Worm (Caenorhabditis elegans): ENCODE measurements around the gene T28D9.16.

Gene T28D9.16

DNA sequence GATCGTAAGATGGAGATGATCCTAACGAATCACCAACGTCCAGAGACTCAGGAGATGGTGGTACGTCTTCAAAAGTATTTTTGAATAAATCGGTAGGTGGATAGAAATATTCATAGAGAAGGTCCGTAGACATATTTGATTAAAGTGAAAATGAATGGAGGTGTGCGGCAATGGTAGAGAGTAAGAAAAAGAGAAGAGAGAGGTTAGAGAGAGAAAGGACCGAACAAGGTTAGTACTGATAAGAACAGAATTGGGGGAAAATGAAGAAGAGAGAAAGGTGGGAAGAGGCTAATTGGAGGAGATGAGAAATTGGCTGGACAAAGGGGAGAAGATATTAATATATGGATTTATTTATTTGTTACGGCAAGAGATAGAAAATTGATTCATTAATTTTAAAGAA, 25.8 kb upstream of the T28D9.16 start, which contains the start of gene nhr-22:
TSS of gene nhr-22 (minus strand) at position 137 of the 400 bp plus-strand sequence.
- TF ChIP-seq mdl-1 (tag; optimal IDR thresholded peaks at IDR 0.05): no peak
- TF ChIP-seq ets-5 (GFP tag; IDR thresholded peaks at IDR 0.05): no peak
- peak; percentile 29 for TF ChIP-seq lin-14 (GFP tag; optimal IDR thresholded peaks at IDR 0.05)
- no peak for TF ChIP-seq pag-3 (tag; optimal IDR thresholded peaks at IDR 0.05; ENCODE audit: borderline replicate concordance, insufficient read depth)
- no peak for TF ChIP-seq nhr-237 (tag; optimal IDR thresholded peaks at IDR 0.05)
- no peak for TF ChIP-seq dpl-1 (GFP tag; optimal IDR thresholded peaks at IDR 0.05)
- no peak for TF ChIP-seq mab-9 (GFP tag; IDR thresholded peaks at IDR 0.05)
- no peak for TF ChIP-seq jun-1 (tag; optimal IDR thresholded peaks at IDR 0.05)
- TF ChIP-seq sup-37 (GFP tag; optimal IDR thresholded peaks at IDR 0.05): no peak
- TF ChIP-seq nhr-85 (tag): peak; percentile 16
- no peak for TF ChIP-seq alr-1 (tag; optimal IDR thresholded peaks at IDR 0.05; ENCODE audit: borderline replicate concordance)
- no peak for TF ChIP-seq hpl-2 (GFP tag; optimal IDR thresholded peaks at IDR 0.05)
- TF ChIP-seq blmp-1 (tag; optimal IDR thresholded peaks at IDR 0.05): peak; percentile 78
- peak in 1 of 6 experiments; percentile 12 for TF ChIP-seq elt-3 (tag; optimal IDR thresholded peaks at IDR 0.05)

DNA sequence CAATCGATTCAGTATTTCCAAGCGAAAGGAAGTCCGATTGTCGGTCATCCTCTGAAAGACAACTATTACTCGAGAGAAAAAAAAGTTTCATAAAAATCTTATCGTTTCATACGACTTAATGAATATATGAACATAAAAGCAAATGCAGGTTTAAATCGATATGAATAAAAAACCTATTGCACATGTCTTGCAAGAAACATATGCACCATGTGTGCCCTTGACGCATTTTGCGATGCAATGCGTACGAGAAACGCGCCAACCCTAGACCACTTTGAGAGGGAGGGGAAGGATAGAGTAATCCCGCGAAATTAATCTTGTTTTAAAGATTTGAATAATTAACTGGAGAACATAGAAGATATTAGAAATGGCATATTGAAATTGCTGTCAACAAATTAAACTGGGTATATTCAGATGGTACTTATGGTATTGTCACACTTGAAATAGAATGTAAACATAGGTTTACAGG, 22.1 kb upstream of the T28D9.16 start, which contains the start of gene atg-16.2:
TSS of gene atg-16.2 (minus strand) at position 51 of the 466 bp plus-strand sequence.
- TF ChIP-seq ztf-11 (tag; optimal IDR thresholded peaks at IDR 0.05) (peak in 1 of 2 experiments; percentile 23), fos-1 (tag; optimal IDR thresholded peaks at IDR 0.05) (no peak), elt-2 (tag; optimal IDR thresholded peaks at IDR 0.05) (peak; percentile 0), snpc-4 (tag; optimal IDR thresholded peaks at IDR 0.05) (peak; percentile 22), rnt-1 (tag; optimal IDR thresholded peaks at IDR 0.05) (peak; percentile 59), dsc-1 (tag; optimal IDR thresholded peaks at IDR 0.05) (peak; percentile 52), nhr-11 (tag; optimal IDR thresholded peaks at IDR 0.05) (no peak), lin-14 (GFP tag; optimal IDR thresholded peaks at IDR 0.05) (peak; percentile 81), ceh-63 (GFP tag; optimal IDR thresholded peaks at IDR 0.05) (no peak), nhr-47 (tag; optimal IDR thresholded peaks at IDR 0.05) (peak; percentile 10), ceh-8 (GFP tag; optimal IDR thresholded peaks at IDR 0.05) (no peak), ceh-82 (tag; optimal IDR thresholded peaks at IDR 0.05) (peak in 1 of 3 experiments; percentile 25), mdl-1 (tag; optimal IDR thresholded peaks at IDR 0.05) (peak in 1 of 2 experiments; percentile 71), ztf-4 (tag; optimal IDR thresholded peaks at IDR 0.05) (peak; percentile 19), F16B12.6 (tag; optimal IDR thresholded peaks at IDR 0.05) (peak; percentile 41), mep-1 (tag; optimal IDR thresholded peaks at IDR 0.05) (peak; percentile 85), lir-3 (tag; optimal IDR thresholded peaks at IDR 0.05; ENCODE audit: poor library complexity) (no peak), C16A3.4 (tag; optimal IDR thresholded peaks at IDR 0.05) (peak; percentile 72), nhr-19 (GFP tag; conservative IDR thresholded peaks at IDR 0.05) (peak; percentile 35; the same call in 1 of the 2 replicates), blmp-1 (tag; optimal IDR thresholded peaks at IDR 0.05) (peak; percentile 70), efl-1 (optimal IDR thresholded peaks at IDR 0.05) (peak; percentile 62 to 66), efl-1 (GFP tag; optimal IDR thresholded peaks at IDR 0.05 in 1 of 2) (peak; percentile 65 to 94), skn-1 (tag; optimal IDR thresholded peaks at IDR 0.05) (peak; percentile 41), grh-1 (GFP tag; IDR thresholded peaks at IDR 0.05) (no peak), lin-13 (GFP tag; optimal IDR thresholded peaks at IDR 0.05) (peak; percentile 44), dpl-1 (GFP tag; optimal IDR thresholded peaks at IDR 0.05) (peak; percentile 40 to 76 (median 61)), nhr-85 (tag) (peak; percentile 53), nhr-77 (tag; optimal IDR thresholded peaks at IDR 0.05) (no peak), C04F5.9 (tag; optimal IDR thresholded peaks at IDR 0.05) (no peak), lin-39 (tag; optimal IDR thresholded peaks at IDR 0.05) (no peak), snu-23 (GFP tag; optimal IDR thresholded peaks at IDR 0.05) (peak; percentile 66), nhr-71 (tag; optimal IDR thresholded peaks at IDR 0.05) (peak; percentile 59), lin-35 (GFP tag; optimal IDR thresholded peaks at IDR 0.05) (peak; percentile 60 to 77), swsn-7 (tag; optimal IDR thresholded peaks at IDR 0.05) (peak; percentile 55), lin-15B (tag; optimal IDR thresholded peaks at IDR 0.05) (peak; percentile 27), xbp-1 (tag; optimal IDR thresholded peaks at IDR 0.05) (peak; percentile 31), ets-5 (GFP tag; IDR thresholded peaks at IDR 0.05) (no peak), lsy-2 (tag; optimal IDR thresholded peaks at IDR 0.05) (peak; percentile 68 to 80), nhr-20 (tag; optimal IDR thresholded peaks at IDR 0.05) (peak; percentile 62), elt-3 (tag; optimal IDR thresholded peaks at IDR 0.05) (peak in 1 of 6 experiments; percentile 30), nhr-237 (tag; optimal IDR thresholded peaks at IDR 0.05) (no peak)

Measured in whole organism, L1 larva.